Worm (Caenorhabditis elegans): ENCODE data around the gene R07E5.5.

- TF ChIP-seq nhr-90 (tag; optimal IDR thresholded peaks at IDR 0.05) = no peak
- TF ChIP-seq F49E8.2 (tag; optimal IDR thresholded peaks at IDR 0.05; ENCODE audit: insufficient read depth) = no peak
- TF ChIP-seq snpc-4 (GFP tag; optimal IDR thresholded peaks at IDR 0.05) = no peak
- no peak for TF ChIP-seq snpc-4 (tag; optimal IDR thresholded peaks at IDR 0.05)
- no peak for TF ChIP-seq lsy-27 (tag; optimal IDR thresholded peaks at IDR 0.05; ENCODE audit: borderline replicate concordance, insufficient read depth)
- no peak for TF ChIP-seq tlf-1 (GFP tag; optimal IDR thresholded peaks at IDR 0.05)
- no peak for TF ChIP-seq unc-62 (GFP tag; optimal IDR thresholded peaks at IDR 0.05)
Measured at ce11 chrIII:4407144-4407543, 9.9 kb downstream of the R07E5.5 start, which contains the start of gene prdx-3.
